Worm (Caenorhabditis elegans): ENCODE data around the gene tni-4.

The tni-4 gene

ce11 chrIV:5186480-5187205 is 17.7 kb upstream of the tni-4 start, which contains the start of the genes W03F8.6 and mtrf-1L:
Gene W03F8.6 (minus strand): TSS chrIV:5186580.
Gene mtrf-1L (plus strand): TSS chrIV:5187155.
- no peak for TF ChIP-seq nhr-28 (tag; optimal IDR thresholded peaks at IDR 0.05)
- TF ChIP-seq zip-8 (tag; optimal IDR thresholded peaks at IDR 0.05): no peak
- no peak for TF ChIP-seq ceh-43 (GFP tag; optimal IDR thresholded peaks at IDR 0.05)
- TF ChIP-seq unc-62 (GFP tag; optimal IDR thresholded peaks at IDR 0.05): no peak
- TF ChIP-seq ceh-39 (tag; optimal IDR thresholded peaks at IDR 0.05): no peak
- no peak for TF ChIP-seq unc-120 (tag; optimal IDR thresholded peaks at IDR 0.05; ENCODE audit: poor library complexity, severe bottlenecking)

- TF ChIP-seq snpc-4 (tag; optimal IDR thresholded peaks at IDR 0.05): no peak
- TF ChIP-seq zip-8 (tag; optimal IDR thresholded peaks at IDR 0.05): no peak
- TF ChIP-seq elt-3 (tag; optimal IDR thresholded peaks at IDR 0.05): no peak
- no peak for TF ChIP-seq mls-2 (tag; optimal IDR thresholded peaks at IDR 0.05)
- no peak for TF ChIP-seq cnd-1 (tag; optimal IDR thresholded peaks at IDR 0.05)
- no peak for TF ChIP-seq bed-3 (GFP tag; optimal IDR thresholded peaks at IDR 0.05)
- no peak for TF ChIP-seq unc-120 (tag; optimal IDR thresholded peaks at IDR 0.05; ENCODE audit: poor library complexity, severe bottlenecking)
- TF ChIP-seq ces-1 (GFP tag; optimal IDR thresholded peaks at IDR 0.05): no peak
Measured at ce11 chrIV:5188051-5188450, 16.3 kb upstream of the tni-4 start.

ce11 chrIV:5195531-5195930 is 8.9 kb upstream of the tni-4 start, which contains the start of gene gpa-18:
Gene gpa-18 (minus strand): TSS chrIV:5195631.
- no peak for TF ChIP-seq drap-1 (GFP tag; optimal IDR thresholded peaks at IDR 0.05)
- TF ChIP-seq mls-2 (tag; optimal IDR thresholded peaks at IDR 0.05): no peak
- no peak for TF ChIP-seq ztf-11 (tag; optimal IDR thresholded peaks at IDR 0.05)
- TF ChIP-seq lin-13 (tag; optimal IDR thresholded peaks at IDR 0.05): no peak

ce11 chrIV:5200813-5201212 is 3.6 kb upstream of the tni-4 start:
- no peak for TF ChIP-seq nhr-237 (tag; optimal IDR thresholded peaks at IDR 0.05)

- TF ChIP-seq mab-5 (tag; optimal IDR thresholded peaks at IDR 0.05) (no peak), blmp-1 (tag; optimal IDR thresholded peaks at IDR 0.05) (no peak), snpc-4 (tag; optimal IDR thresholded peaks at IDR 0.05) (no peak), flh-1 (GFP tag; optimal IDR thresholded peaks at IDR 0.05) (no peak), ham-2 (GFP tag; optimal IDR thresholded peaks at IDR 0.05) (no peak), ztf-11 (tag; optimal IDR thresholded peaks at IDR 0.05) (no peak), nhr-2 (tag; optimal IDR thresholded peaks at IDR 0.05) (no peak)
Measured at ce11 chrIV:5202575-5202974, 1.8 kb upstream of the tni-4 start.

- TF ChIP-seq nhr-28 (tag; optimal IDR thresholded peaks at IDR 0.05) (no peak), pha-4 (tag; optimal IDR thresholded peaks at IDR 0.05) (no peak), elt-3 (tag; optimal IDR thresholded peaks at IDR 0.05) (no peak), flh-1 (GFP tag; optimal IDR thresholded peaks at IDR 0.05) (no peak), mep-1 (tag; optimal IDR thresholded peaks at IDR 0.05) (no peak), bed-3 (GFP tag; optimal IDR thresholded peaks at IDR 0.05) (no peak), unc-62 (GFP tag; optimal IDR thresholded peaks at IDR 0.05) (no peak), drap-1 (GFP tag; optimal IDR thresholded peaks at IDR 0.05) (no peak), nhr-76 (tag; optimal IDR thresholded peaks at IDR 0.05) (no peak), lin-13 (tag; optimal IDR thresholded peaks at IDR 0.05) (no peak), sem-2 (GFP tag; optimal IDR thresholded peaks at IDR 0.05) (no peak), cnd-1 (tag; optimal IDR thresholded peaks at IDR 0.05) (no peak), lin-32 (GFP tag; optimal IDR thresholded peaks at IDR 0.05) (no peak), hlh-1 (tag; optimal IDR thresholded peaks at IDR 0.05) (no peak), M03D4.4 (tag; optimal IDR thresholded peaks at IDR 0.05) (no peak), tbx-8 (GFP tag; optimal IDR thresholded peaks at IDR 0.05) (no peak), ham-2 (GFP tag; optimal IDR thresholded peaks at IDR 0.05) (no peak), lsy-2 (tag; optimal IDR thresholded peaks at IDR 0.05) (no peak), nhr-237 (tag; optimal IDR thresholded peaks at IDR 0.05) (no peak), mab-5 (tag; optimal IDR thresholded peaks at IDR 0.05) (no peak)
Measured at ce11 chrIV:5206716-5207115, 2.3 kb downstream of the tni-4 start.

Data from whole organism, mixed stage, embryonic.